Worm (Caenorhabditis elegans): Measurements from ENCODE around the gene W05H9.2.

The W05H9.2 gene

ce11 chrX:6219892-6220291, 46.9 kb upstream of the W05H9.2 start (continued):
- TF ChIP-seq lin-39 (tag; optimal IDR thresholded peaks at IDR 0.05) (no peak), nhr-237 (tag; optimal IDR thresholded peaks at IDR 0.05) (no peak), snu-23 (GFP tag; optimal IDR thresholded peaks at IDR 0.05) (peak; percentile 76), unc-98 (GFP tag; IDR thresholded peaks at IDR 0.05) (peak; percentile 5; the same call in 1 of the 2 replicates), ces-1 (GFP tag; optimal IDR thresholded peaks at IDR 0.05) (no peak), tlp-1 (tag; optimal IDR thresholded peaks at IDR 0.05) (no peak), dpl-1 (GFP tag; optimal IDR thresholded peaks at IDR 0.05) (no peak), nhr-77 (tag; optimal IDR thresholded peaks at IDR 0.05) (peak; percentile 14), elt-3 (tag; optimal IDR thresholded peaks at IDR 0.05) (peak in 1 of 6 experiments; percentile 58), nhr-19 (GFP tag; conservative IDR thresholded peaks at IDR 0.05) (peak; percentile 72), unc-86 (tag; optimal IDR thresholded peaks at IDR 0.05) (peak; percentile 45), rnt-1 (tag; optimal IDR thresholded peaks at IDR 0.05) (peak; percentile 77), ama-1 (optimal IDR thresholded peaks at IDR 0.05) (no peak), nhr-84 (tag; optimal IDR thresholded peaks at IDR 0.05) (no peak), lsy-2 (tag; optimal IDR thresholded peaks at IDR 0.05) (peak in 1 of 2 experiments; percentile 48), vab-15 (tag; optimal IDR thresholded peaks at IDR 0.05) (no peak), ets-5 (GFP tag; IDR thresholded peaks at IDR 0.05) (no peak), hlh-17 (GFP tag; optimal IDR thresholded peaks at IDR 0.05; ENCODE audit: borderline replicate concordance) (no peak), isw-1 (GFP tag; IDR thresholded peaks at IDR 0.05) (no peak), snpc-4 (tag; optimal IDR thresholded peaks at IDR 0.05) (no peak), jun-1 (tag; optimal IDR thresholded peaks at IDR 0.05) (peak; percentile 23), Y116A8C.19 (tag; optimal IDR thresholded peaks at IDR 0.05; ENCODE audit: borderline replicate concordance) (no peak), aha-1 (tag; optimal IDR thresholded peaks at IDR 0.05) (no peak), hpl-2 (GFP tag; optimal IDR thresholded peaks at IDR 0.05) (no peak), elt-2 (tag; optimal IDR thresholded peaks at IDR 0.05) (no peak), C04F5.9 (tag; optimal IDR thresholded peaks at IDR 0.05) (no peak), dsc-1 (tag; optimal IDR thresholded peaks at IDR 0.05) (peak; percentile 72)

ce11 chrX:6221097-6221496, 45.7 kb upstream of the W05H9.2 start:
- TF ChIP-seq fos-1 (tag; optimal IDR thresholded peaks at IDR 0.05): no peak
- TF ChIP-seq dsc-1 (tag; optimal IDR thresholded peaks at IDR 0.05): peak; percentile 96
- TF ChIP-seq fkh-4 (tag; optimal IDR thresholded peaks at IDR 0.05; ENCODE audit: borderline replicate concordance): peak; percentile 61
- TF ChIP-seq irx-1 (tag; optimal IDR thresholded peaks at IDR 0.05): no peak

- TF ChIP-seq rnt-1 (tag; optimal IDR thresholded peaks at IDR 0.05) (peak; percentile 22), mdl-1 (tag; optimal IDR thresholded peaks at IDR 0.05) (no peak), lin-14 (GFP tag; optimal IDR thresholded peaks at IDR 0.05) (peak; percentile 41)
These were observed 42.0 kb upstream of the W05H9.2 start for ce11 chrX:6224841-6225240.

- no peak for TF ChIP-seq pax-3 (tag; optimal IDR thresholded peaks at IDR 0.05)
- TF ChIP-seq lir-3 (tag; optimal IDR thresholded peaks at IDR 0.05; ENCODE audit: poor library complexity): no peak
- TF ChIP-seq dpl-1 (GFP tag; optimal IDR thresholded peaks at IDR 0.05): no peak
- TF ChIP-seq nhr-90 (tag; optimal IDR thresholded peaks at IDR 0.05; ENCODE audit: poor library complexity): no peak
- TF ChIP-seq rnt-1 (tag; optimal IDR thresholded peaks at IDR 0.05): no peak
- TF ChIP-seq fkh-8 (tag; optimal IDR thresholded peaks at IDR 0.05): no peak
- TF ChIP-seq lin-35 (GFP tag; optimal IDR thresholded peaks at IDR 0.05): no peak
- TF ChIP-seq ceh-90 (tag; optimal IDR thresholded peaks at IDR 0.05): no peak
- TF ChIP-seq mep-1 (tag; optimal IDR thresholded peaks at IDR 0.05): no peak
- TF ChIP-seq tbx-2 (tag; optimal IDR thresholded peaks at IDR 0.05): no peak
- TF ChIP-seq swsn-7 (tag; optimal IDR thresholded peaks at IDR 0.05): no peak
- no peak for TF ChIP-seq irx-1 (tag; optimal IDR thresholded peaks at IDR 0.05)
- TF ChIP-seq nhr-84 (tag; optimal IDR thresholded peaks at IDR 0.05): no peak
- TF ChIP-seq hlh-17 (GFP tag; optimal IDR thresholded peaks at IDR 0.05; ENCODE audit: borderline replicate concordance): no peak
- TF ChIP-seq aly-2 (tag; optimal IDR thresholded peaks at IDR 0.05): no peak
- TF ChIP-seq egl-13 (tag; optimal IDR thresholded peaks at IDR 0.05): no peak
- TF ChIP-seq ztf-4 (tag; optimal IDR thresholded peaks at IDR 0.05): no peak
- no peak for TF ChIP-seq unc-62 (GFP tag; optimal IDR thresholded peaks at IDR 0.05)
- no peak for TF ChIP-seq C04F5.9 (tag; optimal IDR thresholded peaks at IDR 0.05)
These were observed 36.2 kb upstream of the W05H9.2 start, which contains the start of gene lite-1 for ce11 chrX:6230669-6231068. TSS of gene lite-1 (minus strand) at chrX:6230769.

Data from whole organism, L1 larva.